Worm (Caenorhabditis elegans): Measurements from ENCODE around the gene dlc-5.

DNA sequence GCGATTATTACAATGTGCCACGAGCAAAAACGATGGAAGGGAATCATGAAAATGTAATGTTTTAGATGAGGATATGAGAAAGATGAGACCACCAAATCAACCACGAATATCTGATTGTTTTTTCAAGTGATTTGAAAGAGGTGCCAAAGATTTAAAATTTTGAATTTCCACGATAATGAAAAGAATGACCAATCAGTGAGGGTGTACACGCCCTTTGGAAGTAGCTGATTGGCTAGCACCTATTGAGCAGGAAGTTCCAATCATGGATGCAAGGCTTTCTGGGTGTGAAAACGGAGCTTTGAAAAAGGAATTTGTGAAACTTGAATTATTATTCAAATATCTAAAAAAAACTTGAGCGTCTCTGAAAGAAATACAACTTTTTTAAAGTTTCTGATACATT, 46.4 kb upstream of the dlc-5 start:
- TF ChIP-seq T07F8.4 (tag; optimal IDR thresholded peaks at IDR 0.05): no peak
- no peak for TF ChIP-seq B0336.3 (GFP tag; IDR thresholded peaks at IDR 0.05)
- TF ChIP-seq ets-4 (GFP tag; optimal IDR thresholded peaks at IDR 0.05): no peak
- TF ChIP-seq F49E8.2 (tag; optimal IDR thresholded peaks at IDR 0.05; ENCODE audit: insufficient read depth): no peak
- no peak for TF ChIP-seq ztf-26 (tag; optimal IDR thresholded peaks at IDR 0.05)
